Fruit fly (Drosophila melanogaster): ENCODE results near the gene OdsH.

OdsH gene

DNA sequence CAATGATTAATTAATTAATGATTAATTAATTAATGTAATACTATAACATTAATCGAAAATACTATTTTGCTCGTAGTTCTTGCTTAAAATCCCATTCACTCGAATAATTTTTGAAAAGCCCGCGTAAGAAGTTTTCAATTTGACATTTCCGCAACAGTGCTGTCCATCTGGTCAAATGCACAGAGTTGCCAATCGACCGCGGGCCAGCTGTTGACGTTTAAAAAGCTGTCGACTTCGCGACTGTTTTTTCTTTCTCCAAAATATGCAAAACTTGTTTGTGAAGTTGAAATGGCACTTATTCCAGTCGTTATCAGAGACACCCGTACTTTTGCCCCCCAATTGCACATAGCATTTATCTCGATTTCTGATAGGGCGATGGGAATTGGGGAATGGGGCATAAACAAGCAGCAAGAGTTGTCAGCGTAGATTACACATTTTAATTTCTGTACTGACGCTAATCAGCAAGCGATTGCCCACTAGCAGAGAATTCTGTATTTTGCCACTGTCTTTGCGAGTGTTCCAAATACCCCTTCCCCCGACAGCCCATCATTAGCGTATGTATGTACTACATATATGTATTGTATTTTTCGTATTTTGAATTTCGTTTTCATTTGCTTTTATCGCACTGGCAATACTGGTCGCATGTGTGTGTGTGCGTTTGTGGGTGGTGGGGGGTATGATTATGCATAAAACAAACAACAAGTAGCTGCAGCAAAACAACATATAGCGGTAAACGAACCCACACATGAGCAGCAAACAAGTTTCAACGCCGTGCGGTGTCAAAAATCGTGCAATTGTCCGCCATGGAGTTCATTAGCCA lies 65.9 kb downstream of the OdsH start, which contains the start of gene Srx (continued):
- TF ChIP-seq Vsx1 (GFP tag; optimal IDR thresholded peaks at IDR 0.05) = no peak
- 0 out of 2 replicates have a peak, but pooled peaks have one; percentile 33 for TF ChIP-seq CG14441 (GFP tag; IDR thresholded peaks at IDR 0.05)
- TF ChIP-seq C15 (GFP tag; IDR thresholded peaks at IDR 0.05) = no peak
- peak; percentile 6 for TF ChIP-seq CG1233 (GFP tag; optimal IDR thresholded peaks at IDR 0.05)
- peak; percentile 34 for TF ChIP-seq CG4328 (GFP tag; optimal IDR thresholded peaks at IDR 0.05)
- TF ChIP-seq lilli (GFP tag; optimal IDR thresholded peaks at IDR 0.05) = peak; percentile 10
- TF ChIP-seq Eip74EF (GFP tag; optimal IDR thresholded peaks at IDR 0.05) = no peak
- 0 out of 2 replicates have a peak, but pooled peaks have one; percentile 13 for TF ChIP-seq hbn (GFP tag; IDR thresholded peaks at IDR 0.05; ENCODE audit: partially characterized antibody)
- TF ChIP-seq CG10565 (GFP tag; optimal IDR thresholded peaks at IDR 0.05) = no peak
- TF ChIP-seq tna (GFP tag; IDR thresholded peaks at IDR 0.05; ENCODE audit: partially characterized antibody) = no peak
- no peak for TF ChIP-seq zf30C (GFP tag; optimal IDR thresholded peaks at IDR 0.05)
- peak; percentile 41 for TF ChIP-seq CG9437 (GFP tag; optimal IDR thresholded peaks at IDR 0.05)
- TF ChIP-seq crc (GFP tag; optimal IDR thresholded peaks at IDR 0.05) = no peak
- TF ChIP-seq oc (tag; optimal IDR thresholded peaks at IDR 0.05) = no peak
- TF ChIP-seq tio (GFP tag; optimal IDR thresholded peaks at IDR 0.05) = no peak
- TF ChIP-seq Lim3 (GFP tag; IDR thresholded peaks at IDR 0.05) = no peak
- TF ChIP-seq hth (optimal IDR thresholded peaks at IDR 0.05) = no peak
- TF ChIP-seq zfh1 (GFP tag; IDR thresholded peaks at IDR 0.05) = 0 out of 3 replicates have a peak, but pooled peaks have one; percentile 20
- TF ChIP-seq CG7987 (GFP tag; optimal IDR thresholded peaks at IDR 0.05) = no peak
- TF ChIP-seq insv (GFP tag; optimal IDR thresholded peaks at IDR 0.05) = peak in 1 of 2 experiments; percentile 4
- no peak for TF ChIP-seq pfk (GFP tag; optimal IDR thresholded peaks at IDR 0.05)
- TF ChIP-seq CG9876 (GFP tag; optimal IDR thresholded peaks at IDR 0.05) = no peak
- TF ChIP-seq vfl (GFP tag; optimal IDR thresholded peaks at IDR 0.05) = no peak
- peak; percentile 2 for TF ChIP-seq gfzf (GFP tag; optimal IDR thresholded peaks at IDR 0.05)
- TF ChIP-seq HHEX (GFP tag; optimal IDR thresholded peaks at IDR 0.05) = peak; percentile 23
- TF ChIP-seq CG4360 (GFP tag; IDR thresholded peaks at IDR 0.05) = no peak
- peak; percentile 26 to 72 for TF ChIP-seq Pdp1 (GFP tag; optimal IDR thresholded peaks at IDR 0.05)
- TF ChIP-seq CG9609 (GFP tag; optimal IDR thresholded peaks at IDR 0.05) = peak; percentile 11
- peak; percentile 81 for TF ChIP-seq Myb (GFP tag; optimal IDR thresholded peaks at IDR 0.05)
- no peak for TF ChIP-seq CG6765 (GFP tag; optimal IDR thresholded peaks at IDR 0.05)
- peak; percentile 12 for TF ChIP-seq zfh2 (GFP tag; optimal IDR thresholded peaks at IDR 0.05)
- TF ChIP-seq CG2202 (tag; optimal IDR thresholded peaks at IDR 0.05) = no peak
- no peak for TF ChIP-seq CG32532 (GFP tag; IDR thresholded peaks at IDR 0.05)
- TF ChIP-seq slp2 (GFP tag; optimal IDR thresholded peaks at IDR 0.05) = no peak
- TF ChIP-seq tin (GFP tag; optimal IDR thresholded peaks at IDR 0.05) = no peak
- TF ChIP-seq tap (tag; optimal IDR thresholded peaks at IDR 0.05) = no peak
- no peak for TF ChIP-seq CG2199 (GFP tag; IDR thresholded peaks at IDR 0.05)
- peak; percentile 48 for TF ChIP-seq CG15514 (GFP tag; optimal IDR thresholded peaks at IDR 0.05)
- TF ChIP-seq cad (GFP tag; optimal IDR thresholded peaks at IDR 0.05) = no peak
- TF ChIP-seq CG13296 (GFP tag; optimal IDR thresholded peaks at IDR 0.05) = peak; percentile 25
- TF ChIP-seq CG9817 (tag; optimal IDR thresholded peaks at IDR 0.05) = peak; percentile 54
- TF ChIP-seq ato (GFP tag; IDR thresholded peaks at IDR 0.05; ENCODE audit: partially characterized antibody) = no peak
- TF ChIP-seq CG8290 (GFP tag; optimal IDR thresholded peaks at IDR 0.05) = no peak
- TF ChIP-seq CG8290 (tag; optimal IDR thresholded peaks at IDR 0.05) = peak in 1 of 2 experiments; percentile 15
- TF ChIP-seq caup (GFP tag; optimal IDR thresholded peaks at IDR 0.05; ENCODE audit: severe bottlenecking) = peak; percentile 21
- peak; percentile 13 for TF ChIP-seq CrebB (tag; optimal IDR thresholded peaks at IDR 0.05)
- peak; percentile 66 for TF ChIP-seq trem (tag; optimal IDR thresholded peaks at IDR 0.05)
- TF ChIP-seq BEAF-32 (GFP tag; optimal IDR thresholded peaks at IDR 0.05) = peak; percentile 42
